Worm (Caenorhabditis elegans): ENCODE results near the gene F43H9.3.

DNA sequence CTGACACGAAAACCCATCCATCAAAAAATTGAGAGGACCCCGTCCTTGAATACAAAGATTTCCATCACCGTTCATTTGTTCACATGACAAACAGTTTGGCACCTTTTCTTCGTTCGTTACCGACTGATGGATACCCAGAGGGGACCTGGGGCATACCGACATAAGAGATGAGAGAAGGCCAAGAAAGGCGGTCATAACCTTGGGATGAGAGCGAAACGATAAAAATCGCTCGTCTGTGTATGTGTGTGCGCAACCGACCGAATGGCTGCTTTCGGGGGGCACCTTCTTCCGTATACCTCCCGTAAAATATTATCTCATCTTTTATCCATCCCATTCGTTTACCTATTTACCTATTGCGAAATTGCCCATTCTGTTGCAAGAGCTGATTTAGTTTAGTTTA, 20.2 kb upstream of the F43H9.3 start:
- TF ChIP-seq snpc-4 (tag; optimal IDR thresholded peaks at IDR 0.05): no peak
- TF ChIP-seq zip-11 (GFP tag; IDR thresholded peaks at IDR 0.05): no peak
- TF ChIP-seq pha-4 (GFP tag; IDR thresholded peaks at IDR 0.05): no peak
- no peak for TF ChIP-seq pha-4 (tag; optimal IDR thresholded peaks at IDR 0.05)
- TF ChIP-seq madf-9 (GFP tag; conservative IDR thresholded peaks at IDR 0.05): no peak
- TF ChIP-seq aly-2 (tag; optimal IDR thresholded peaks at IDR 0.05): no peak
- TF ChIP-seq attf-4 (tag; optimal IDR thresholded peaks at IDR 0.05): no peak
- TF ChIP-seq dpl-1 (GFP tag; optimal IDR thresholded peaks at IDR 0.05): no peak
- TF ChIP-seq F10B5.3 (tag; optimal IDR thresholded peaks at IDR 0.05): no peak
- TF ChIP-seq dve-1 (tag; optimal IDR thresholded peaks at IDR 0.05; ENCODE audit: insufficient read depth): no peak
- no peak for TF ChIP-seq unc-130 (GFP tag; optimal IDR thresholded peaks at IDR 0.05)
- no peak for TF ChIP-seq nhr-77 (tag; optimal IDR thresholded peaks at IDR 0.05)
- no peak for TF ChIP-seq lsy-2 (tag; optimal IDR thresholded peaks at IDR 0.05)

Measured in whole organism, L4 larva.